Worm (Caenorhabditis elegans): Measurements from ENCODE around the gene clec-227.

The clec-227 gene

ce11 chrV:14504120-14504519 lies 31.8 kb downstream of the clec-227 start:
- TF ChIP-seq fos-1 (tag; optimal IDR thresholded peaks at IDR 0.05) (peak; percentile 32), ceh-16 (tag; optimal IDR thresholded peaks at IDR 0.05) (no peak)

ce11 chrV:14504774-14505173 lies 32.4 kb downstream of the clec-227 start:
- no peak for TF ChIP-seq blmp-1 (tag; optimal IDR thresholded peaks at IDR 0.05; ENCODE audit: insufficient read depth)
- no peak for TF ChIP-seq ZK546.5 (tag; optimal IDR thresholded peaks at IDR 0.05)
- peak; percentile 68 for TF ChIP-seq fos-1 (tag; optimal IDR thresholded peaks at IDR 0.05)
- TF ChIP-seq unc-62 (GFP tag; optimal IDR thresholded peaks at IDR 0.05), result no peak
- no peak for TF ChIP-seq ama-1 (optimal IDR thresholded peaks at IDR 0.05)
- peak; percentile 41 for TF ChIP-seq ceh-16 (tag; optimal IDR thresholded peaks at IDR 0.05)
- TF ChIP-seq nhr-237 (tag; optimal IDR thresholded peaks at IDR 0.05), result no peak

ce11 chrV:14505745-14506214 lies 33.5 kb downstream of the clec-227 start:
- TF ChIP-seq gmeb-1 (tag; optimal IDR thresholded peaks at IDR 0.05) (peak; percentile 24), nhr-25 (tag; optimal IDR thresholded peaks at IDR 0.05) (peak; percentile 48), egl-27 (tag; optimal IDR thresholded peaks at IDR 0.05) (peak; percentile 73), mdl-1 (tag; optimal IDR thresholded peaks at IDR 0.05) (peak in 1 of 2 experiments; percentile 4), ztf-11 (tag; optimal IDR thresholded peaks at IDR 0.05) (no peak), fos-1 (tag; optimal IDR thresholded peaks at IDR 0.05) (peak; percentile 90), dmd-4 (tag; optimal IDR thresholded peaks at IDR 0.05) (no peak), nhr-21 (tag; optimal IDR thresholded peaks at IDR 0.05) (peak; percentile 85), skn-1 (tag; optimal IDR thresholded peaks at IDR 0.05) (peak; percentile 28), sem-4 (tag; optimal IDR thresholded peaks at IDR 0.05) (peak; percentile 42), ZK546.5 (tag; optimal IDR thresholded peaks at IDR 0.05) (no peak), blmp-1 (tag; optimal IDR thresholded peaks at IDR 0.05; ENCODE audit: insufficient read depth) (peak; percentile 33), sma-9 (GFP tag; optimal IDR thresholded peaks at IDR 0.05) (peak; percentile 40), sma-9 (tag; optimal IDR thresholded peaks at IDR 0.05) (no peak), unc-62 (GFP tag; optimal IDR thresholded peaks at IDR 0.05) (no peak), alr-1 (tag; optimal IDR thresholded peaks at IDR 0.05) (no peak), elt-1 (tag; optimal IDR thresholded peaks at IDR 0.05) (peak; percentile 85), sma-3 (GFP tag; optimal IDR thresholded peaks at IDR 0.05) (peak; percentile 44), ztf-1 (GFP tag; conservative IDR thresholded peaks at IDR 0.05) (no peak), ceh-16 (tag; optimal IDR thresholded peaks at IDR 0.05) (peak; percentile 89)

ce11 chrV:14506713-14507675 lies 34.7 kb downstream of the clec-227 start:
- peak; percentile 84 for TF ChIP-seq egl-27 (tag; optimal IDR thresholded peaks at IDR 0.05)
- TF ChIP-seq zag-1 (tag; optimal IDR thresholded peaks at IDR 0.05), result no peak
- TF ChIP-seq unc-55 (GFP tag; optimal IDR thresholded peaks at IDR 0.05), result no peak
- peak; percentile 100 for TF ChIP-seq ceh-16 (tag; optimal IDR thresholded peaks at IDR 0.05)
- no peak for TF ChIP-seq alr-1 (tag; optimal IDR thresholded peaks at IDR 0.05)
- no peak for TF ChIP-seq dmd-4 (tag; optimal IDR thresholded peaks at IDR 0.05)
- TF ChIP-seq sma-9 (GFP tag; optimal IDR thresholded peaks at IDR 0.05), result peak; percentile 94
- TF ChIP-seq sma-9 (tag; optimal IDR thresholded peaks at IDR 0.05), result no peak
- TF ChIP-seq crh-2 (tag; optimal IDR thresholded peaks at IDR 0.05), result no peak
- TF ChIP-seq blmp-1 (tag; optimal IDR thresholded peaks at IDR 0.05; ENCODE audit: insufficient read depth), result peak; percentile 90
- no peak for TF ChIP-seq R02D3.7 (tag; optimal IDR thresholded peaks at IDR 0.05)
- peak; percentile 100 for TF ChIP-seq elt-1 (tag; optimal IDR thresholded peaks at IDR 0.05)
- TF ChIP-seq ZK546.5 (tag; optimal IDR thresholded peaks at IDR 0.05), result no peak
- TF ChIP-seq lsy-2 (tag; optimal IDR thresholded peaks at IDR 0.05), result peak in 1 of 2 experiments; percentile 15
- TF ChIP-seq ama-1 (optimal IDR thresholded peaks at IDR 0.05), result no peak
- peak; percentile 98 for TF ChIP-seq nhr-23 (tag; optimal IDR thresholded peaks at IDR 0.05)
- TF ChIP-seq ztf-4 (tag; optimal IDR thresholded peaks at IDR 0.05), result no peak
- no peak for TF ChIP-seq peb-1 (tag; optimal IDR thresholded peaks at IDR 0.05)
- no peak for TF ChIP-seq C34F6.9 (tag; optimal IDR thresholded peaks at IDR 0.05)
- TF ChIP-seq mdl-1 (tag; optimal IDR thresholded peaks at IDR 0.05), result no peak
- peak; percentile 60 for TF ChIP-seq sem-4 (tag; optimal IDR thresholded peaks at IDR 0.05)
- no peak for TF ChIP-seq lin-39 (tag; optimal IDR thresholded peaks at IDR 0.05)
- TF ChIP-seq elt-3 (tag; optimal IDR thresholded peaks at IDR 0.05), result no peak
- no peak for TF ChIP-seq sma-3 (GFP tag; optimal IDR thresholded peaks at IDR 0.05)
- no peak for TF ChIP-seq nhr-237 (tag; optimal IDR thresholded peaks at IDR 0.05)
- TF ChIP-seq skn-1 (tag; optimal IDR thresholded peaks at IDR 0.05), result no peak
- no peak for TF ChIP-seq unc-62 (GFP tag; optimal IDR thresholded peaks at IDR 0.05)
- TF ChIP-seq aly-2 (tag; optimal IDR thresholded peaks at IDR 0.05), result no peak
- no peak for TF ChIP-seq nhr-77 (tag; optimal IDR thresholded peaks at IDR 0.05)
- no peak for TF ChIP-seq nhr-6 (tag; optimal IDR thresholded peaks at IDR 0.05)
- peak; percentile 84 for TF ChIP-seq nhr-25 (tag; optimal IDR thresholded peaks at IDR 0.05)
- TF ChIP-seq unc-39 (tag; optimal IDR thresholded peaks at IDR 0.05), result no peak
- no peak for TF ChIP-seq nhr-10 (tag; optimal IDR thresholded peaks at IDR 0.05)
- no peak for TF ChIP-seq nhr-129 (tag; optimal IDR thresholded peaks at IDR 0.05)

Data from whole organism, L2 larva.